Fruit fly (Drosophila melanogaster) Kc167 (cell line): ENCODE measurements around the gene fu.

Source experiments
- Myc ChIP-seq: fragments of >200 bp; optimal IDR thresholded peaks from 2 replicates; lab custom pipeline; 2017; ENCODE audit warnings: missing external identifiers
- Sin3A ChIP-seq: fragments of >200 bp; optimal IDR thresholded peaks from 2 replicates; lab custom pipeline; 2018; ENCODE audit warnings: missing external identifiers
- h ChIP-seq: fragments of >200 bp; optimal IDR thresholded peaks from 3 replicates; lab custom pipeline; 2018; ENCODE audit warnings: missing external identifiers
- insv ChIP-seq: fragments of >200 bp; optimal IDR thresholded peaks from 3 replicates; lab custom pipeline; 2018; ENCODE audit warnings: missing external identifiers
- psq ChIP-seq: fragments of >200 bp; optimal IDR thresholded peaks from 2 replicates; lab custom pipeline; 2017; ENCODE audit warnings: missing external identifiers
- ttk ChIP-seq: sonication (Bioruptor generic); optimal IDR thresholded peaks from 2 replicates; lab custom pipeline; 2017; ENCODE audit warnings: missing external identifiers

- TF ChIP-seq ttk (lab: Kevin White, UChicago) (no peak), Myc (lab: Kevin White, UChicago) (no peak), psq (no peak), Sin3A (lab: Kevin White, UChicago) (no peak), h (no peak), insv (no peak)
Measured at dm6 chrX:18709565-18709964, 52.0 kb downstream of the fu start, which contains the start of gene Cyp308a1.
